Worm (Caenorhabditis elegans) whole organism, L4 larva: ENCODE measurements around the gene F32H5.3.
A peak's percentile ranks its signal among the peaks of the same experiment; 100 is the strongest.

Source experiments
- F10B5.3 ChIP-seq: sonication (generic microtip); optimal IDR thresholded peaks from 2 replicates; lab custom pipeline; 2016; ENCODE audit warnings: mild to moderate bottlenecking, missing genetic modification characterization, missing compliant biosample characterization
- F49E8.2 ChIP-seq: sonication (generic microtip); optimal IDR thresholded peaks from 2 replicates; lab custom pipeline; 2016; ENCODE audit warnings: missing compliant biosample characterization, mild to moderate bottlenecking, missing genetic modification characterization, borderline replicate concordance
- T20F7.1 ChIP-seq: fragments of 200-800 bp; sonication (Bioruptor generic); optimal IDR thresholded peaks from 2 replicates; lab custom pipeline; 2018; ENCODE audit warnings: mild to moderate bottlenecking, missing genetic modification characterization, missing compliant biosample characterization
- Y75B8A.6 ChIP-seq: fragments of 200-800 bp; sonication (Bioruptor generic); IDR thresholded peaks from 2 replicates; pipeline ENCODE4 v1.3.6; 2022; ENCODE audit warnings: missing genetic modification reagents, missing genetic modification characterization, missing compliant biosample characterization
- ZK337.2 ChIP-seq: fragments of 200-800 bp; sonication (Bioruptor generic); IDR thresholded peaks from 2 replicates; pipeline ENCODE4 v1.3.6; 2022; ENCODE audit warnings: missing genetic modification reagents, missing genetic modification characterization, missing compliant biosample characterization
- ZK546.5 ChIP-seq, 2 experiments: sonication (generic microtip); optimal IDR thresholded peaks; 2 replicates each; lab custom pipeline; 2017; ENCODE audit warnings: missing biosample characterization in 2 of 2, missing genetic modification characterization in 2 of 2
- aha-1 ChIP-seq: fragments of 150-350 bp; peaks from one replicate; lab custom pipeline; 2014; ENCODE audit warnings: missing biosample characterization, missing genetic modification characterization
- arid-1 ChIP-seq: fragments of 200-800 bp; sonication (Bioruptor generic); conservative IDR thresholded peaks from 2 replicates; pipeline ENCODE4 v1.3.6; 2022; ENCODE audit warnings: missing genetic modification reagents, missing genetic modification characterization, missing compliant biosample characterization
- attf-4 ChIP-seq: sonication (generic microtip); optimal IDR thresholded peaks from 3 replicates; lab custom pipeline; 2017; ENCODE audit warnings: missing biosample characterization, missing genetic modification characterization
- ceh-44 ChIP-seq: fragments of 200-800 bp; sonication (Bioruptor generic); IDR thresholded peaks from 2 replicates; pipeline ENCODE4 v1.3.6; 2022; ENCODE audit warnings: missing genetic modification reagents, missing genetic modification characterization, missing compliant biosample characterization
- ceh-82 ChIP-seq: sonication (generic microtip); optimal IDR thresholded peaks from 2 replicates; lab custom pipeline; 2017; ENCODE audit warnings: missing biosample characterization, missing genetic modification characterization
- cey-2 ChIP-seq: sonication (generic microtip); optimal IDR thresholded peaks from 3 replicates; lab custom pipeline; 2017; ENCODE audit warnings: missing genetic modification characterization, mild to moderate bottlenecking, missing compliant biosample characterization, antibody characterized with exemption, borderline replicate concordance; ENCODE audit not compliant: insufficient read depth
- daf-12 ChIP-seq: fragments of 150-350 bp; optimal IDR thresholded peaks from 2 replicates; lab custom pipeline; 2014; ENCODE audit warnings: missing biosample characterization, missing genetic modification reagents, missing genetic modification characterization
- dmd-6 ChIP-seq: fragments of 200-800 bp; sonication (Bioruptor generic); IDR thresholded peaks from 2 replicates; pipeline ENCODE4 v1.3.6; 2022; ENCODE audit warnings: missing genetic modification reagents, missing genetic modification characterization, missing compliant biosample characterization
- dve-1 ChIP-seq: sonication (generic microtip); optimal IDR thresholded peaks from 2 replicates; lab custom pipeline; 2017; ENCODE audit warnings: antibody characterized with exemption, mild to moderate bottlenecking, missing genetic modification characterization, missing compliant biosample characterization; ENCODE audit not compliant: insufficient read depth
- gei-8 ChIP-seq: fragments of 200-800 bp; sonication (Bioruptor generic); optimal IDR thresholded peaks from 2 replicates; lab custom pipeline; 2018; ENCODE audit warnings: mild to moderate bottlenecking, missing genetic modification characterization, missing compliant biosample characterization
- hlh-11 ChIP-seq: fragments of 200-800 bp; sonication (Bioruptor generic); optimal IDR thresholded peaks from 2 replicates; lab custom pipeline; 2018; ENCODE audit warnings: mild to moderate bottlenecking, missing genetic modification characterization, missing compliant biosample characterization
- hlh-30 ChIP-seq: sonication (generic microtip); optimal IDR thresholded peaks from 2 replicates; lab custom pipeline; 2017; ENCODE audit warnings: antibody characterized with exemption, mild to moderate bottlenecking, missing genetic modification characterization, missing compliant biosample characterization; ENCODE audit not compliant: insufficient read depth
- hmg-1.1 ChIP-seq: fragments of 200-800 bp; sonication (Bioruptor generic); IDR thresholded peaks from 2 replicates; pipeline ENCODE4 v1.3.6; 2022; ENCODE audit warnings: missing genetic modification reagents, missing genetic modification characterization, missing compliant biosample characterization
- lin-29 ChIP-seq: fragments of 200-800 bp; sonication (Bioruptor generic); IDR thresholded peaks from 2 replicates; pipeline ENCODE4 v1.3.6; 2022; ENCODE audit warnings: missing genetic modification reagents, missing genetic modification characterization, missing compliant biosample characterization
- lir-3 ChIP-seq: sonication (generic microtip); optimal IDR thresholded peaks from 2 replicates; lab custom pipeline; 2016; ENCODE audit warnings: mild to moderate bottlenecking, missing genetic modification characterization, missing compliant biosample characterization
- lsy-2 ChIP-seq, 2 experiments: fragments of 150-350 bp in 1 of 2; sonication (generic microtip) in 1 of 2; optimal IDR thresholded peaks; 2 replicates each; lab custom pipeline; 2014 to 2017; ENCODE audit warnings: missing biosample characterization in 2 of 2, missing genetic modification characterization in 2 of 2
- madf-5 ChIP-seq, 2 experiments: fragments of 200-800 bp; sonication (Bioruptor generic); IDR thresholded peaks; 2 replicates each; pipeline ENCODE4 v1.3.6; 2022; ENCODE audit warnings: missing compliant biosample characterization in 2 of 2, missing genetic modification characterization in 2 of 2
- madf-9 ChIP-seq: fragments of 200-800 bp; sonication (Bioruptor generic); conservative IDR thresholded peaks from 2 replicates; pipeline ENCODE4 v1.3.6; 2022; ENCODE audit warnings: missing genetic modification reagents, missing genetic modification characterization, missing compliant biosample characterization
- mdl-1 ChIP-seq, 2 experiments: fragments of 150-350 bp in 1 of 2; sonication (generic microtip) in 1 of 2; optimal IDR thresholded peaks; 2 replicates each; lab custom pipeline; 2014 to 2017; ENCODE audit warnings: missing biosample characterization in 2 of 2, missing genetic modification characterization in 2 of 2
- mep-1 ChIP-seq: fragments of 150-350 bp; sonication (generic microtip); optimal IDR thresholded peaks from 3 replicates; lab custom pipeline; 2014; ENCODE audit warnings: missing biosample characterization, missing genetic modification characterization
- mxl-3 ChIP-seq: fragments of 200-800 bp; sonication (Bioruptor generic); optimal IDR thresholded peaks from 2 replicates; lab custom pipeline; 2018; ENCODE audit warnings: mild to moderate bottlenecking, missing genetic modification characterization, missing compliant biosample characterization
- nhr-10 ChIP-seq: fragments of 150-350 bp; optimal IDR thresholded peaks from 2 replicates; lab custom pipeline; 2014; ENCODE audit warnings: missing biosample characterization, missing genetic modification characterization
- nhr-111 ChIP-seq: fragments of 200-800 bp; sonication (Bioruptor generic); optimal IDR thresholded peaks from 2 replicates; lab custom pipeline; 2018; ENCODE audit warnings: mild to moderate bottlenecking, missing genetic modification characterization, missing compliant biosample characterization
- nhr-25 ChIP-seq: sonication (generic microtip); optimal IDR thresholded peaks from 2 replicates; lab custom pipeline; 2017; ENCODE audit warnings: missing genetic modification characterization, mild to moderate bottlenecking, missing compliant biosample characterization, antibody characterized with exemption, moderate library complexity, borderline replicate concordance; ENCODE audit not compliant: insufficient read depth
- nhr-28 ChIP-seq: fragments of 150-350 bp; optimal IDR thresholded peaks from 2 replicates; lab custom pipeline; 2014; ENCODE audit warnings: missing biosample characterization, missing genetic modification characterization
- nhr-41 ChIP-seq: fragments of 200-800 bp; sonication (Bioruptor generic); IDR thresholded peaks from 2 replicates; pipeline ENCODE4 v1.3.6; 2022; ENCODE audit warnings: missing genetic modification reagents, missing genetic modification characterization, missing compliant biosample characterization
- php-3 ChIP-seq: fragments of 200-800 bp; sonication (Bioruptor generic); IDR thresholded peaks from 2 replicates; pipeline ENCODE4 v1.3.6; 2022; ENCODE audit warnings: missing genetic modification reagents, missing genetic modification characterization, missing compliant biosample characterization
- rbr-2 ChIP-seq: sonication (generic microtip); optimal IDR thresholded peaks from 2 replicates; lab custom pipeline; 2016; ENCODE audit warnings: missing genotype, missing genetic modification characterization, missing compliant biosample characterization
- set-16 ChIP-seq: fragments of 200-800 bp; sonication (Bioruptor generic); IDR thresholded peaks from 2 replicates; pipeline ENCODE4 v1.3.6; 2022; ENCODE audit warnings: missing genetic modification reagents, missing genetic modification characterization, missing compliant biosample characterization
- tra-1 ChIP-seq: fragments of 200-800 bp; sonication (Bioruptor generic); IDR thresholded peaks from 2 replicates; pipeline ENCODE4 v1.3.6; 2022; ENCODE audit warnings: missing genetic modification reagents, missing genetic modification characterization, missing compliant biosample characterization
- unc-130 ChIP-seq: sonication (generic microtip); optimal IDR thresholded peaks from 2 replicates; lab custom pipeline; 2016; ENCODE audit warnings: missing genetic modification reagents, missing genetic modification characterization, missing compliant biosample characterization
- unc-39 ChIP-seq: sonication (generic microtip); optimal IDR thresholded peaks from 2 replicates; lab custom pipeline; 2017; ENCODE audit warnings: missing biosample characterization, missing genetic modification characterization
- unc-62 ChIP-seq, 3 experiments: fragments of 150-350 bp in 1 of 3; sonication (generic microtip); optimal IDR thresholded peaks in 2 of 3; peaks in 1 of 3; 1 replicate in 1 of 3; 2 replicates in 2 of 3; lab custom pipeline; 2014 to 2017; ENCODE audit warnings: missing biosample characterization in 3 of 3, missing genetic modification characterization in 3 of 3, missing genetic modification reagents in 3 of 3, missing genotype in 1 of 3
- vab-7 ChIP-seq: fragments of 200-800 bp; sonication (Bioruptor generic); IDR thresholded peaks from 2 replicates; pipeline ENCODE4 v1.3.6; 2022; ENCODE audit warnings: missing genetic modification reagents, missing genetic modification characterization, missing compliant biosample characterization
- zag-1 ChIP-seq: fragments of 150-350 bp; optimal IDR thresholded peaks from 2 replicates; lab custom pipeline; 2014; ENCODE audit warnings: missing biosample characterization, missing genetic modification characterization
- zip-11 ChIP-seq: fragments of 200-800 bp; sonication (Bioruptor generic); IDR thresholded peaks from 2 replicates; pipeline ENCODE4 v1.3.6; 2022; ENCODE audit warnings: missing genetic modification characterization, missing compliant biosample characterization
- zip-2 ChIP-seq: fragments of 150-350 bp; optimal IDR thresholded peaks from 2 replicates; lab custom pipeline; 2014; ENCODE audit warnings: missing biosample characterization, missing genetic modification characterization
- ztf-11 ChIP-seq: fragments of 150-350 bp; optimal IDR thresholded peaks from 2 replicates; lab custom pipeline; 2014; ENCODE audit warnings: missing biosample characterization, missing genetic modification characterization

Gene F32H5.3

ce11 chrV:13377130-13377529 is 18.0 kb downstream of the F32H5.3 start (continued):
- TF ChIP-seq unc-62 (GFP tag; optimal IDR thresholded peaks at IDR 0.05 in 1 of 2; lab: Kevin White, UChicago) (no peak), unc-62 (tag; optimal IDR thresholded peaks at IDR 0.05; lab: Kevin White, UChicago) (no peak)

ce11 chrV:13380178-13380577 is 21.0 kb downstream of the F32H5.3 start, which contains the start of gene ifbp-1:
Gene ifbp-1, minus strand, starts transcription at chrV:13380262.
- TF ChIP-seq unc-39 (tag; lab: Kevin White, UChicago) = no peak
- no peak for TF ChIP-seq zip-11 (GFP tag; lab: Robert Waterston, UW)
- peak; percentile 22 to 34 for TF ChIP-seq lsy-2 (tag; optimal IDR thresholded peaks at IDR 0.05; lab: Kevin White, UChicago)
- TF ChIP-seq lir-3 (tag; lab: Kevin White, UChicago) = no peak
- no peak for TF ChIP-seq gei-8
- no peak for TF ChIP-seq zip-2 (tag; lab: Kevin White, UChicago)
- TF ChIP-seq set-16 = 0 out of 2 replicates have a peak, but pooled peaks have one; percentile 6
- peak; percentile 79 for TF ChIP-seq nhr-25 (tag; lab: Kevin White, UChicago)
- no peak for TF ChIP-seq T20F7.1 (GFP tag; lab: Kevin White, UChicago)
- no peak for TF ChIP-seq ceh-44 (GFP tag; lab: Robert Waterston, UW)
- TF ChIP-seq nhr-111 = no peak
- no peak for TF ChIP-seq attf-4 (tag; lab: Kevin White, UChicago)
- TF ChIP-seq madf-5 (GFP tag; IDR thresholded peaks at IDR 0.05; lab: Robert Waterston, UW) = no peak
- peak; percentile 24; the same call in 1 of the 2 replicates for TF ChIP-seq dmd-6 (GFP tag; lab: Robert Waterston, UW)
- TF ChIP-seq nhr-10 (tag; lab: Kevin White, UChicago) = peak; percentile 14
- TF ChIP-seq vab-7 (GFP tag; lab: Robert Waterston, UW) = no peak
- no peak for TF ChIP-seq ZK546.5 (tag; optimal IDR thresholded peaks at IDR 0.05; lab: Kevin White, UChicago)
- peak; percentile 43 for TF ChIP-seq dve-1 (tag; lab: Kevin White, UChicago)
- no peak for TF ChIP-seq rbr-2
- peak; percentile 67 for TF ChIP-seq hlh-11 (tag; lab: Kevin White, UChicago)
- no peak for TF ChIP-seq ceh-82
- TF ChIP-seq arid-1 (GFP tag; lab: Robert Waterston, UW) = no peak
- no peak for TF ChIP-seq hmg-1.1 (GFP tag; lab: Robert Waterston, UW)
- peak; percentile 73 for TF ChIP-seq cey-2 (tag; lab: Kevin White, UChicago)
- TF ChIP-seq tra-1 = no peak
- TF ChIP-seq madf-9 (GFP tag; lab: Robert Waterston, UW) = 0 out of 2 replicates have a peak, but pooled peaks have one; percentile 10
- TF ChIP-seq ztf-11 (tag; lab: Kevin White, UChicago) = no peak
- peak; percentile 85 for TF ChIP-seq mxl-3 (GFP tag; lab: Kevin White, UChicago)
- TF ChIP-seq nhr-28 = peak; percentile 85
- TF ChIP-seq mdl-1 (tag; optimal IDR thresholded peaks at IDR 0.05; lab: Kevin White, UChicago) = peak in 1 of 2 experiments; percentile 76
- no peak for TF ChIP-seq F49E8.2
- TF ChIP-seq Y75B8A.6 (GFP tag; lab: Robert Waterston, UW) = no peak
- TF ChIP-seq php-3 (GFP tag; lab: Robert Waterston, UW) = no peak
- no peak for TF ChIP-seq ZK337.2
- no peak for TF ChIP-seq nhr-41
- no peak for TF ChIP-seq F10B5.3 (tag; lab: Kevin White, UChicago)
- TF ChIP-seq zag-1 (tag; lab: Kevin White, UChicago) = no peak
- TF ChIP-seq hlh-30 (tag; lab: Kevin White, UChicago) = peak; percentile 74
- TF ChIP-seq mep-1 (tag; lab: Kevin White, UChicago) = peak; percentile 64
- no peak for TF ChIP-seq unc-130
- TF ChIP-seq lin-29 (GFP tag; lab: Robert Waterston, UW) = no peak
- TF ChIP-seq daf-12 (tag; lab: Kevin White, UChicago) = no peak
- peak; percentile 29 for TF ChIP-seq aha-1 (tag; lab: Kevin White, UChicago)
